Fruit fly (Drosophila melanogaster): ENCODE data around the gene CG7829.

The CG7829 gene

dm6 chr3R:29859763-29860162, 42.2 kb upstream of the CG7829 start (continued):
- no peak for TF ChIP-seq sc (optimal IDR thresholded peaks at IDR 0.05)
- no peak for TF ChIP-seq sc (GFP tag; optimal IDR thresholded peaks at IDR 0.05)
- TF ChIP-seq CG8924 (tag; optimal IDR thresholded peaks at IDR 0.05), result peak; percentile 42
- TF ChIP-seq sqz (GFP tag; optimal IDR thresholded peaks at IDR 0.05), result no peak
- no peak for TF ChIP-seq Antp (GFP tag; optimal IDR thresholded peaks at IDR 0.05)
- TF ChIP-seq CG10431 (GFP tag; optimal IDR thresholded peaks at IDR 0.05), result no peak
- TF ChIP-seq tll (GFP tag; optimal IDR thresholded peaks at IDR 0.05), result no peak
- TF ChIP-seq CG30431 (GFP tag; optimal IDR thresholded peaks at IDR 0.05), result no peak
- TF ChIP-seq CG11504 (tag; optimal IDR thresholded peaks at IDR 0.05), result no peak
- TF ChIP-seq CG13123 (GFP tag; optimal IDR thresholded peaks at IDR 0.05), result peak; percentile 20
- no peak for TF ChIP-seq wdn (GFP tag; IDR thresholded peaks at IDR 0.05)
- no peak for TF ChIP-seq sisA (GFP tag; IDR thresholded peaks at IDR 0.05)
- TF ChIP-seq Doc2 (GFP tag; IDR thresholded peaks at IDR 0.05), result no peak
- no peak for TF ChIP-seq eyg (GFP tag; optimal IDR thresholded peaks at IDR 0.05)
- no peak for TF ChIP-seq ara (GFP tag; IDR thresholded peaks at IDR 0.05)
- TF ChIP-seq zen2 (GFP tag; IDR thresholded peaks at IDR 0.05; ENCODE audit: partially characterized antibody), result no peak
- TF ChIP-seq CG11247 (GFP tag; IDR thresholded peaks at IDR 0.05), result peak; percentile 21; the same call in 1 of the 2 replicates
- peak; percentile 91 for TF ChIP-seq stwl (tag; optimal IDR thresholded peaks at IDR 0.05)
- no peak for TF ChIP-seq usp (GFP tag; optimal IDR thresholded peaks at IDR 0.05)
- TF ChIP-seq kni (GFP tag; optimal IDR thresholded peaks at IDR 0.05), result no peak
- TF ChIP-seq sna (GFP tag; IDR thresholded peaks at IDR 0.05; ENCODE audit: partially characterized antibody), result 0 out of 2 replicates have a peak, but pooled peaks have one; percentile 49
- TF ChIP-seq zf30C (GFP tag; optimal IDR thresholded peaks at IDR 0.05), result no peak
- TF ChIP-seq CG13894 (tag; optimal IDR thresholded peaks at IDR 0.05), result peak; percentile 65
- TF ChIP-seq pb (GFP tag; optimal IDR thresholded peaks at IDR 0.05), result no peak
- TF ChIP-seq Lhr (GFP tag; optimal IDR thresholded peaks at IDR 0.05), result peak; percentile 10
- TF ChIP-seq CG7357 (GFP tag; IDR thresholded peaks at IDR 0.05), result no peak
- 0 out of 2 replicates have a peak, but pooled peaks have one; percentile 25 for TF ChIP-seq CG11696 (GFP tag; IDR thresholded peaks at IDR 0.05)
- peak; percentile 37 for TF ChIP-seq zfh2 (GFP tag; optimal IDR thresholded peaks at IDR 0.05)
- TF ChIP-seq lab (GFP tag; optimal IDR thresholded peaks at IDR 0.05), result no peak
- TF ChIP-seq CG12942 (GFP tag; optimal IDR thresholded peaks at IDR 0.05), result peak; percentile 19
- peak; percentile 74 for TF ChIP-seq CG1603 (tag; optimal IDR thresholded peaks at IDR 0.05)
- TF ChIP-seq her (GFP tag; optimal IDR thresholded peaks at IDR 0.05), result no peak
- no peak for TF ChIP-seq CG2129 (GFP tag; IDR thresholded peaks at IDR 0.05; ENCODE audit: partially characterized antibody)
- TF ChIP-seq NK7.1 (GFP tag; optimal IDR thresholded peaks at IDR 0.05), result no peak
- TF ChIP-seq fd64A (GFP tag; optimal IDR thresholded peaks at IDR 0.05), result no peak
- no peak for TF ChIP-seq toy (GFP tag; IDR thresholded peaks at IDR 0.05)
- TF ChIP-seq PHDP (tag; optimal IDR thresholded peaks at IDR 0.05), result peak; percentile 54
- TF ChIP-seq Dll (GFP tag; IDR thresholded peaks at IDR 0.05; ENCODE audit: partially characterized antibody), result peak; percentile 47; the same call in 1 of the 4 replicates
- TF ChIP-seq CG5245 (GFP tag; optimal IDR thresholded peaks at IDR 0.05), result no peak
- TF ChIP-seq Dbx (GFP tag; IDR thresholded peaks at IDR 0.05), result peak; percentile 60; the same call in 1 of the 3 replicates
- no peak for TF ChIP-seq CG4730 (GFP tag; IDR thresholded peaks at IDR 0.05)
- TF ChIP-seq CrebB (tag; optimal IDR thresholded peaks at IDR 0.05), result peak; percentile 53
- TF ChIP-seq CG11723 (GFP tag; optimal IDR thresholded peaks at IDR 0.05), result no peak
- no peak for TF ChIP-seq al (GFP tag; IDR thresholded peaks at IDR 0.05)
- peak; percentile 67 for TF ChIP-seq Fer3 (tag; optimal IDR thresholded peaks at IDR 0.05)
- no peak for TF ChIP-seq Tbp (GFP tag; optimal IDR thresholded peaks at IDR 0.05)
- peak; percentile 31 for TF ChIP-seq CTCF (GFP tag; optimal IDR thresholded peaks at IDR 0.05)
- TF ChIP-seq schlank (tag; optimal IDR thresholded peaks at IDR 0.05), result peak; percentile 21
- TF ChIP-seq HLH54F (GFP tag; optimal IDR thresholded peaks at IDR 0.05), result peak; percentile 21
- peak; percentile 4 for TF ChIP-seq CG7928 (GFP tag; optimal IDR thresholded peaks at IDR 0.05)
- peak; percentile 69 for TF ChIP-seq CG13287 (GFP tag; IDR thresholded peaks at IDR 0.05; ENCODE audit: partially characterized antibody)
- no peak for TF ChIP-seq CG10654 (GFP tag; optimal IDR thresholded peaks at IDR 0.05)

Data from whole organism, embryonic.